Worm (Caenorhabditis elegans) whole organism, dauer: ENCODE data around the gene aqp-4.

ENCODE experiments used
- unc-62 ChIP-seq: sonication (generic microtip); optimal IDR thresholded peaks from 2 replicates; lab custom pipeline; 2017; ENCODE audit warnings: missing biosample characterization, missing genetic modification reagents, missing genetic modification characterization

The aqp-4 gene

ce11 chrV:9737287-9737686, at the start of gene aqp-4:
Gene aqp-4, plus strand, starts transcription at chrV:9737556.
- TF ChIP-seq unc-62 (GFP tag; lab: Kevin White, UChicago) = no peak

ce11 chrV:9689364-9689763, 48.0 kb upstream of the aqp-4 start:
- TF ChIP-seq unc-62 (GFP tag; lab: Kevin White, UChicago) = no peak

- TF ChIP-seq unc-62 (GFP tag; lab: Kevin White, UChicago) = no peak
These were observed 47.2 kb upstream of the aqp-4 start, which contains the start of gene rbx-1 for ce11 chrV:9690099-9690572. Gene rbx-1, minus strand, starts transcription at chrV:9690522.

- TF ChIP-seq unc-62 (GFP tag; lab: Kevin White, UChicago) = no peak
These were observed 46.6 kb upstream of the aqp-4 start for ce11 chrV:9690728-9691127.

ce11 chrV:9692109-9692581, 45.2 kb upstream of the aqp-4 start, which contains the start of gene ztf-9:
Gene ztf-9, minus strand, starts transcription at chrV:9692159.
- TF ChIP-seq unc-62 (GFP tag; lab: Kevin White, UChicago) = no peak

ce11 chrV:9692649-9693112, 44.7 kb upstream of the aqp-4 start, which contains the start of gene ZK287.7:
Gene ZK287.7, plus strand, starts transcription at chrV:9693062.
- TF ChIP-seq unc-62 (GFP tag; lab: Kevin White, UChicago) = no peak

ce11 chrV:9696715-9697114, 40.6 kb upstream of the aqp-4 start, which contains the start of gene her-1:
Gene her-1, plus strand, starts transcription at chrV:9697015.
- TF ChIP-seq unc-62 (GFP tag; lab: Kevin White, UChicago) = no peak

ce11 chrV:9699216-9699615, 38.1 kb upstream of the aqp-4 start:
- TF ChIP-seq unc-62 (GFP tag; lab: Kevin White, UChicago) = no peak

- no peak for TF ChIP-seq unc-62 (GFP tag; lab: Kevin White, UChicago)
These were observed 35.5 kb upstream of the aqp-4 start for ce11 chrV:9701861-9702260.

- no peak for TF ChIP-seq unc-62 (GFP tag; lab: Kevin White, UChicago)
These were observed 34.6 kb upstream of the aqp-4 start, which contains the start of gene xbx-6 for ce11 chrV:9702755-9703154. Gene xbx-6, plus strand, starts transcription at chrV:9703055.

ce11 chrV:9703549-9703948, 33.8 kb upstream of the aqp-4 start:
- TF ChIP-seq unc-62 (GFP tag; lab: Kevin White, UChicago) = no peak

- TF ChIP-seq unc-62 (GFP tag; lab: Kevin White, UChicago) = no peak
These were observed 33.0 kb upstream of the aqp-4 start for ce11 chrV:9704399-9704798.

ce11 chrV:9706592-9706991, 30.8 kb upstream of the aqp-4 start:
- TF ChIP-seq unc-62 (GFP tag; lab: Kevin White, UChicago) = no peak

- no peak for TF ChIP-seq unc-62 (GFP tag; lab: Kevin White, UChicago)
These were observed 27.6 kb upstream of the aqp-4 start, which contains the start of gene tag-120 for ce11 chrV:9709747-9710146. Gene tag-120, minus strand, starts transcription at chrV:9709814.

- no peak for TF ChIP-seq unc-62 (GFP tag; lab: Kevin White, UChicago)
These were observed 26.2 kb upstream of the aqp-4 start for ce11 chrV:9711174-9711573.

- TF ChIP-seq unc-62 (GFP tag; lab: Kevin White, UChicago) = no peak
These were observed 24.8 kb upstream of the aqp-4 start for ce11 chrV:9712418-9713173.

- no peak for TF ChIP-seq unc-62 (GFP tag; lab: Kevin White, UChicago)
These were observed 23.8 kb upstream of the aqp-4 start, which contains the start of gene F40F9.10 for ce11 chrV:9713532-9713931. Gene F40F9.10, minus strand, starts transcription at chrV:9713632.
